Worm (Caenorhabditis elegans): ENCODE measurements around the gene M163.5.

DNA sequence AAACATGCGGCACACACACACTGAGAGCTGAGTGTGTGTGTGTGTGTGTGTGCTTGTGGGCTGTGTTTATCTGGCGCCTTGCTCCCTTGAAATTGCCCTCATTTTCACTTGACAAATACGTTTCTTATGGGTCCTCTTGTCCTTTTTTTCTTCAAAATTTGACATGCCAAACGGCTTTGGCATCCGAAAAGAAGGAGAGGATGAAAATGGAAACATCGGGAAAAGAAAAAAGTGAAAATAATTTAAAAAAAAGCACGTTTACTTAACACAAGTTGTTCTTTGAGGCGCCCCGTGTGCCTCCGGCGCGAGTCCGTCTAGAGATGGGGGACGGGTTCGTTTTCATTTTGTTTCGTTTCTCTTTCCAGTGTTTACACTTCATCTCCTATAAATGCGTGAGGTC is 21.2 kb downstream of the M163.5 start:
- TF ChIP-seq mls-2 (tag; optimal IDR thresholded peaks at IDR 0.05) (no peak), pha-4 (tag; optimal IDR thresholded peaks at IDR 0.05) (no peak), bed-3 (GFP tag; optimal IDR thresholded peaks at IDR 0.05) (no peak), nhr-12 (tag; optimal IDR thresholded peaks at IDR 0.05) (no peak), ceh-39 (tag; optimal IDR thresholded peaks at IDR 0.05) (no peak), ztf-11 (tag; optimal IDR thresholded peaks at IDR 0.05) (no peak), snpc-4 (tag; optimal IDR thresholded peaks at IDR 0.05) (no peak), mab-5 (tag; optimal IDR thresholded peaks at IDR 0.05) (no peak)
